Fruit fly (Drosophila melanogaster) whole organism: ENCODE results near the gene Sec71.

ENCODE experiments used
- CG8478 ChIP-seq: fragments of >200 bp; optimal IDR thresholded peaks from 2 replicates; lab custom pipeline; 2018; ENCODE audit warnings: inconsistent platforms
- pan ChIP-seq: fragments of >200 bp; optimal IDR thresholded peaks from 2 replicates; lab custom pipeline; 2017
- psq ChIP-seq: fragments of >200 bp; optimal IDR thresholded peaks from 2 replicates; lab custom pipeline; 2017

DNA sequence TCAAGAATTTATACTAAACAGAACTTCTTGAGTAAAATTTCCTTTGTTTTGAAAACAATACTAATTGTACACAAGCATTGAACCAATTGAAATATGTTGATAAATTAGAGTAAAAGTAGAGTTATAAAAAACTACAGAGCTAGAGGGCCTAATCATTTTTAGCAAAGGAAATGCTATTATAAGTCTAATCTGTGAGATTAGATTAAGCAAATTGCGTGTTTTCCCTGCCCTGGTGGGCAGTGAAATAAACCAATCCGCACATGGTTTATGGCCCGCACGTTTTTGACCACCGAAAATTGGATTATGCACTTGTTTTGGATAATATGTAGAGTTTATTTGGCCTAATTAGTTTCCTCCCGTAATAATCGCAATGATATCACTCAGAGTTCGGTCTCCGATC, 49.3 kb downstream of the Sec71 start:
- no peak for TF ChIP-seq psq (lab: Kevin White, UChicago)
- TF ChIP-seq CG8478 (lab: Kevin White, UChicago) = no peak
- TF ChIP-seq pan (lab: Kevin White, UChicago) = no peak
